Fruit fly (Drosophila melanogaster) S2 (cell line): ENCODE measurements around the gene CG9953.

Experiments
- CG8478 ChIP-seq: fragments of >200 bp; optimal IDR thresholded peaks from 2 replicates; lab custom pipeline; 2018
- CTCF ChIP-seq, 2 experiments: fragments of >200 bp; optimal IDR thresholded peaks; 2 replicates each; lab custom pipeline; 2018

The CG9953 gene

DNA sequence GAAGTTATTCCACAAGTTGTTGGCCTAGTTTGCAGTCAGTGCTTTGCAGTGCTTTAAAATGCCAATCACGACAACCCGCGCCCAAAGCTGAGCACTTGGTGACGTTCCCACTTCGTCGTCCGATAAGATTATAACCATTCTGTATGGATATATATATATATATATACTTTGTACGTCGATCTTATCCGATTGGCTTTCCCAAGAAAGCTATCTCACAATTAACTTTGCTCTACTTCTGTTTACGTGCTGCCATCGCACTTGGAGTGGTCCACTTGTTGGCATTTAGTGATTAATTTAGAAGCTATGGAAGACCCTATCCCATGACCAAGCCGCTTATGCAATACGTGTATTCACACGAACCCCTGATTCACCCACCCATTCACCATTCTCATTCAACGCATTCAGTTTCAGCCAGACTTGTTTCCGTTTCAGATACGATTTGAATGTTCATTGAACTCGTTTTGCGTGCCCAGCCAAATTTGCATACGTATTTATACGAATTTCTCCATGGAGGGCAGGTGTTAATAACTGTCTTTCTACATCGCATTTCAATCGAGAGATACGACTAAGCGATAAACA, 7.4 kb upstream of the CG9953 start:
- no peak for TF ChIP-seq CTCF (optimal IDR thresholded peaks at IDR 0.05; lab: Kevin White, UChicago)
- no peak for TF ChIP-seq CG8478 (lab: Kevin White, UChicago)

DNA sequence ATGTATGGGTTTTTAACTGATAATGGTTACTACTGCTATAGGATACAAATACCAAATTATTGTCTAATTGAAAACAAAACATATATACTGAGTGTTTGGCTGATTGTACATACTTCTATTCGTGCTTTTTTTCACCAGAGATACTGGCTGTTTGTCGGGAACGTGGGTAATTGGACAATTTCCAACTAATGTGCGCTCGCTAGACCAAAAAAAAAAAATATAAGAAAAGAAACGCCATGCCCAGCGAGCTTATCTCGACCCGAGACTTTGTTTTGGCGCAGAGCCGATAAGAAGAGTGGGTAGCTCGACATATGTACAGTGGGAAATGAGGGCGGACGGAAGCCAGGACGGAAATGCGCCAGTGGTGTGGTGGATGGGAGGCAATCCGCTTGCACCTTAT, 6.3 kb upstream of the CG9953 start:
- TF ChIP-seq CTCF (optimal IDR thresholded peaks at IDR 0.05; lab: Kevin White, UChicago) (no peak), CG8478 (lab: Kevin White, UChicago) (no peak)

DNA sequence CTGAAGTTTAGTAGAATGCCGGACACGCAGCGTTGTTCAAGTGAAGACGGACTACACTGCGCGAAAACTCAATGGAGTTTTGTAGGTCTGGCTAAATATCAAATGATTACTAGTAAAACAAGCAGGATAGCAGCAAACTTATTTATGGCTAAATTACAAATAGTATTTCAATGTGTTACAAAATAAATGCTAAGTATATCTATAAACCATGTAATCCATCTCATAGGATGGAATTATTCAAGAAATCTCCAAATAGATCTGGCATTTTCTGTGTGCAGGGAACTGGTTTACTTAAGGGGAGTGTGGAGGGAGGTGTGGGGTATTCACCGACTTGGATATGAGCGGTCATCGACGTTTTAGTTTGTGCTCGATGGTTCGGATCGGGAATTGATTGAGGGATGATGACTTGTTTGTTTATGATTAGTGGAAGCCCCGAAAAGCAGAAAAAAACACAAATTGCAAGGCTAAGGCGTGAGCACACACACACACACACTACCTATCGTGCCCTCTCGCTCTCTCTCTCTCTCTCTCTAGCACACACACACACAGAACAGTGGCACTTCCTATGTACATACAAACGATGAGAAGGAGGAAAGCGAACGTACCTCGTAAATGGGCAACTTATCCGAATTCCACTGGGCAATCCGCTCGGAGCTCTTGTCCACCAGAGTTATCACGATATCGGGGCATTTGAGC, 5.5 kb upstream of the CG9953 start:
- TF ChIP-seq CG8478 (lab: Kevin White, UChicago) (no peak), CTCF (optimal IDR thresholded peaks at IDR 0.05; lab: Kevin White, UChicago) (no peak)

DNA sequence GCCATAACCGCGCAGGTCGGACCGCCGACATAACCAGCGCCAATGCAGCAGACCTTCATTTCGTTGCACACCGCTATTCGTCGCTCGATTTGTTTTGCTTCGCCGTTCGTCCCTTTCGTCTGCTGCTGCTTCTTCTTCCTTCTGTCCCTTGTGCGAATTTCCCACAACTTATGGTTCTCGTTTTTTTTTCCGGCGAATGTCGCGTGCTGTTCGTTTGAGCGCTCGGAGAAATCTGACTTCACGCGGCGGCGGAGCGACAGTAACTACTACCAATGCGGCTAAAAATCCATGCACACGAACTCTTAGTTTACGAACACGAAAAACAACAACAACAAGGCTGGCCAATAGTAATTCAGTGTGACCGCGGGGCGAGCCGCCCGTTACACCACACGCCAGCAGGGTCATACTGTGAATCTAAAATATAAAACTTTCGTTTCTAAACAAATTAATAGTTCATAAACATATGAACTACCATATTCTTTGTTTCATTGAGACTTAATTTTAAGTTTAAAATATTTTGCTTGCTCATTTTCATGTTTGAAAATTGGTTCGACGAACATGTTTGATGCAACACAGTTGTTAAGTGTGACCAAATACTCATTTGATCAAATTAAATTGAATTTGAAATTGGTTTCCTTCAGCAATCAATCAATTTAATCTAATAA, 4.8 kb upstream of the CG9953 start, which contains the start of gene sgl:
Gene sgl, minus strand, starts transcription at position 271 of the 665 bp plus-strand sequence.
- TF ChIP-seq CTCF (optimal IDR thresholded peaks at IDR 0.05; lab: Kevin White, UChicago): no peak
- TF ChIP-seq CG8478 (lab: Kevin White, UChicago): no peak

DNA sequence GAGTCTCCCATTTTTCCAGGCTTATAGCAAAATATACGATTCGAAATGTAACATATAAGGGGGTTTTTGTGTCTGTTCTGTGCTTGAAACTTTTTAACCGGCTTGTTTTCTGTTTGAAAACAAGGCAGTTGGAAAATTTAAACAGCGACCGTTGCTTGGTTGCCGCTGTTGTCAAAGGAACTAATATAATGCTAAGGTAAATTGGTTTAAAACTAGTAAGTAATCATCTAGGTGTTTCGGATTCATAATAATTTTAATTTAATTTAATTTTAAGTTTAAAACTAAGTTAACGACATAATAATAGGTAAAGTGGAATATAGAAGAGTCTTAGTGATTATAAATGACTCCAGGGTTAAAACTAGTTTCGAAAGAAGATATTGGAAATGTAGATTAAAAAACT, 1.7 kb upstream of the CG9953 start, which contains the start of gene CG10064:
Gene CG10064, minus strand, starts transcription at position 101 of the 400 bp plus-strand sequence.
- no peak for TF ChIP-seq CTCF (optimal IDR thresholded peaks at IDR 0.05; lab: Kevin White, UChicago)
- TF ChIP-seq CG8478 (lab: Kevin White, UChicago): no peak

DNA sequence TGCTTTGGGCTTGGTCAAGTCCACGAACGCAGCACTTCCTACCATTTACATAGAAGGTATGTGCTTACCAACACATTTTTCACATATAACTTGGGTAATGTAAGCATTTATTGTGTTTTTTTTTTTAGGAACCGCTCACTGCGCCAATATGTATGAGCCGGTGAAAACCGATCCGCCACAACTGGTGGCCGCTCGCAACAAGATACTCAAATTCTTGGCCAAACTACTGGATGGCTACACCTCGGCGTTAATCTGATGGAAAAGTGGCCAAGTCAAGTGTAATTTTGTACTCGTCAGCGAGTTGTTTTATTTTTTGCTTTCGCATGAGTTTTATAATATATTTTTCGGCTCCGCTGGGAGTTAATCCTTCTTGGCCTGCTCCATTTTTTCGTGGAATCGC, 1.8 kb downstream of the CG9953 start:
- TF ChIP-seq CG8478 (lab: Kevin White, UChicago) (no peak), CTCF (optimal IDR thresholded peaks at IDR 0.05; lab: Kevin White, UChicago) (no peak)

DNA sequence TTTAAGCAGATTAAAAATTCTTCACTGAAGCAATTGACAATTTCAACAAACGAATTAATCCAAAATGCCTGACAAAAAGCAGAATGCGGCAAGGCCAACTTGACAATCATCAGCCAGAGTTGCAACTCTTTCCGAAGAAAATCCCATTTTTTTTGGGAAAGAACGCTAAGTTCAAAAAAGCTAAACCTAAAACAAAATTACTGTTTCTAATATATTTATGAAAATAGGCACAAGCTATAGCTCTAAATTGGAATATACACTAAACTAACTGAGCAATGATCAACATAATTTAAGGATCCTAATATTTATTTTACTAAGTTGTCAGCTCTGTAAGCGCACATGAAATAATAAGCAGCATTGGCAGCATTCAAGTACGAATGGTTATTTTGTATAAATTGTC, 2.9 kb downstream of the CG9953 start, which contains the start of gene CG10063:
Gene CG10063, minus strand, starts transcription at position 101 of the 400 bp plus-strand sequence.
- TF ChIP-seq CTCF (optimal IDR thresholded peaks at IDR 0.05; lab: Kevin White, UChicago): no peak
- TF ChIP-seq CG8478 (lab: Kevin White, UChicago): no peak

DNA sequence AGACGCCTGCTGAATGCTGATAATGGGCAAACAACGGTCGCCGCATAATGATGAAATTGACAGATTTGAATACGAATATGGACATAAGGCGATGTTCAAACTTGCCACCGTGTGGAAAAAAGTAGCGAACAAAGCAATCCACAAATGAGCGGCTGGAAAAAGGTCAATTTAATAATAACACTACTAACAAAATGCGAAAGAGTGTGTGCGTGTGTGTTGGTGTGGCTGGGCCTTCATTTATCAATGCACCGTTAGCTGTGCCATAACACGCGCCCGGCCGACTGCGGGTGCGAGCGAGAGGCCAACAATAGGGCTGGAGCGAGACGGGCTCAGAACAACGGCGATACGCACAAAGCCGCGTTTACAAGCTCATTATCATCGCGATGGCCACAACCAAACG, 6.4 kb downstream of the CG9953 start:
- TF ChIP-seq CG8478 (lab: Kevin White, UChicago) (no peak), CTCF (optimal IDR thresholded peaks at IDR 0.05; lab: Kevin White, UChicago) (no peak)

DNA sequence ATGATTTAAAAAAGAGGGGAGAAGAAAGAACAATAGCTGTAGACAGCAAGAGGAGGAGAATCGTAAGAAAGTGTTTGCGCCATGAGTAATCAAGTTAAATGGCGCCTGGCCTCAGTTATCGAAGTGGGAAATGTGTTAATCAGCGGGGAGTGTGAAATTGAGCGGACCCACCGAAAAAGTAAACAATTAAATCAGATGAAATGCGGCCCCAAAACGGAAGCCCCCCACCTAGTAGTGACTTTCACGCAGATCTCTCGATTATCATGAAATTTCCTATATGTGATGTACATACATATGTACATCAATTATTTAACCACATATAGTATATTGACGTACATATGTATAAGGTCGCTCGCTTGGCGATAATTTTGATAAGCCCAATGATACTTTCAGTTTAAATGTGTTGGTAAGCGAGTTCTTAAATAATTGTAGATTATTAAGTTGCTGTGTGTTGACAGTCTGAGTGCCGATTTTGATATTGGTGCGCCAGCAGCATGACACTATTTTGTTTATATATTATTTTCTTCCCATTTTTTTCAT, 7.2 kb downstream of the CG9953 start:
- TF ChIP-seq CG8478 (lab: Kevin White, UChicago): no peak
- no peak for TF ChIP-seq CTCF (optimal IDR thresholded peaks at IDR 0.05; lab: Kevin White, UChicago)

DNA sequence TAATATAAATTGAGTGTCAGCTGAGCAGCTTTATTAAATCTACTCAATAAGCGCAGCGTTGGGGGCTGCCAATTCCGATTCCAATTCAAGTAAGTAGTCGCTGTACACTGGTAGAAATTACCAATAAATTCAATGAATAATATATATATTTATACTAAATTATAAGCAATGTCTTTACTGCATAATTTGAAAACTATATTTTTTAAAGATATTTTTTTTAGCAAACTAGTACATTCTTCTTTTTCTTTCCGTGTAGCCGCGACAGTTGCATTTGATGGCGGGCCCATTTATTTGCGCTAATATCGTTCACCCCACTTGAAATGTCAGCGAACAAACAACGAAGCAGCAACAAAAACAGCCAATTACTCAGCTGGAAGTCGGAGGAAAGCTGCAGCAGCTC, 7.9 kb downstream of the CG9953 start:
- TF ChIP-seq CG8478 (lab: Kevin White, UChicago): no peak
- TF ChIP-seq CTCF (optimal IDR thresholded peaks at IDR 0.05; lab: Kevin White, UChicago): no peak

DNA sequence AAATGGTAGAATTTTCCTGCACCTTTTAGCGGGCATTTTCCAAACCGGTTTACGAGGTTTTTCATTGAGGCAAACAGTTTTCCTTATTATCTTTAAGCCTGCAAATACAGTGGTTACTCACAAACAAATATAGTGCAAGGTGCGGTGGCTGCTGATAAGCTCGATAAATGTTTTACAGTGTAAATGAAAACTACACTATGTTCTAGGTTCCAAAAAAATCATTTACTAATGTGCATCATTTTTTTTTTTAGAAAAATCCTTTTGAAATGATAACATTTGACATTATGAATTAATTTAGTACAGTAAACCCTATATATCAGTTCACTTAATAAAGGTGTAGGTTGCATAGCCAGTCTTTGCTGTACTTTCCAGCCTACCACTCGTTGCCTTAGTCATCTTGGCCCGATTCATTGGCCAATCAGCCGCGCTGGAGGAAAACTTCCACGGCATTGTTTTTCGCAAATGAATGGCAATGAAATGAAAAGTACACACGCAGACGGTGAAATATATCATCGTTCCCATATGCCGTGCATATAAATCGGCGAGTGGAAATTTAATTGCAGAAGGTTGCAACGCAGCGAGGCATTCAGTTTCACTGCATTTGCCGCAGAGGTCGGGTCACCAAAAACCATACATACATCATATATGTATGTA, 8.7 kb downstream of the CG9953 start:
- no peak for TF ChIP-seq CG8478 (lab: Kevin White, UChicago)
- TF ChIP-seq CTCF (optimal IDR thresholded peaks at IDR 0.05; lab: Kevin White, UChicago): no peak

DNA sequence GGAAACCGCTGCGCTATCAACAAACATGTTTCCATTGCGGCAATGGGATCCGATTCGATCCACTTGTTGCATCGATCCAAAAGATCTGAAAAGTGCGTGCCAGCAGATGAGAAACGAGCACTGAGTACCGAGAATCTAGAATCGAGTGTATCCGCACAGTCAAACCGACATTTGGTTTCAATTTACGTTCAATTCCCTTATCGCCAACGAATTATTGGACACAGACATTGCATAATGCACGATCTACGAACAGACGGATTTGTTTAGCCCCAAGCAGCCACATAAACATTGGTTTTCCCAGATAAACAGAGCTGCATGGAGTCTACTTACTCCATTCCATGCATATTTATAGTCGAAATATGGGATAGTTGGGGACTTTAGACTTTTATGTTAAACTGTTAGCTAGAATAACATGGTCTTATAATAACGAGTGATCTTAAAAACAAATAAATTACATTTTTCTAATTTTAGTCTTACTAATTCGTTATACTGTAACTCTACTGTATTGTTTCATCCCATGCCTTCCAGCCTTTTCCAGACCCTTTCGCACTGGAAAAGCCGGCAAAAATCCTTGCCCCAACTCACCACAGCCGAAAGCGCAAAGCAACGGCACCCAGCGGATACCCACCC, 9.4 kb downstream of the CG9953 start:
- TF ChIP-seq CG8478 (lab: Kevin White, UChicago) (no peak), CTCF (optimal IDR thresholded peaks at IDR 0.05; lab: Kevin White, UChicago) (no peak)

DNA sequence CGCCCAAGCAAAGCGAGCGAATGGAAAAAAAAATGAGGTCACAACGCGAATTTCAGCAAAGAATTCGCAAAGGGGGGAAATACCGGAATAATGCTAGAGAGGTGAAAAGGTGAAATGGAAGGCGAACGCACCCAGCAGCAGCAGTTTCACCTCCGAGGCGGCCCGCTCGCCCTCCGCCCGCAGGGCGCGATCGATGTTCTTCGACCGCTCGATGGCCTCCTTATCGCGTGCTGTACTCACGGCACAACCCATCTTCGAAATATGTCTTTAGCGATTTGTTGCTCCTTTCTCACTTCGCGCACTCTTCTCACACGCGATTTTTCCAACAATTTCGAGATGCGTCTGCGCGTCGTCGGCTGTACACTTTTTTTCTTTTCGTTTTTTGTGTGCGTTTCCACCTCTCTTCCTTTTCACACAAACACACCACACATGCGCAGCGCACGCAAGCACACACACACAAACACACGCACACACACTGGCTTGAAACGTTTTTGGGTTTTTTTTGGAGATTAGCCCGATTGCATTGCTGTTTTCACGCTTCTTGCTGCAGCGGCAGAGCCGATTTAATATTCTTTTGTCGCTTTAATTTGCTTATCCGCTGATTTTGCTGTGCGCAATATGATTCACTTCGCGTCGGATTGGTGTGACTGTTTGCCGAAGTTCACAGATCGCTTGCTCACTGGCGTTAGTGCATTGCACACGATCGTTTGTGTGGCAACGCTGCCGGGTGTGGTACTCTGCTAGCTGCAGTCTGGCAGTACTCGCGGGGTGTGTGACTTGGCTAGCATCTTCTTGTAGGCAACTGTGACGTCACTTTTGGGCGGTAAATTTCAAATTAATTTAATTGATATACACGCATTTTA, 10.2 kb downstream of the CG9953 start, which contains the start of gene Galphai:
Gene Galphai, minus strand, starts transcription at position 658 of the 863 bp plus-strand sequence.
- TF ChIP-seq CG8478 (lab: Kevin White, UChicago) (no peak), CTCF (optimal IDR thresholded peaks at IDR 0.05; lab: Kevin White, UChicago) (peak; percentile 76)
